Worm (Caenorhabditis elegans) whole organism, midembryonic: ENCODE data around the gene H23N18.5.

ENCODE experiments used
- T22C8.4 ChIP-seq: fragments of 200-800 bp; sonication (Bioruptor generic); IDR thresholded peaks from 2 replicates; pipeline ENCODE4 v1.3.6; 2022; ENCODE audit warnings: missing genetic modification characterization, missing compliant biosample characterization
- cog-1 ChIP-seq: sonication (generic microtip); optimal IDR thresholded peaks from 2 replicates; lab custom pipeline; 2016; ENCODE audit warnings: missing genetic modification characterization, missing compliant biosample characterization
- flt-1 ChIP-seq: fragments of 200-800 bp; sonication (Bioruptor generic); IDR thresholded peaks from 2 replicates; pipeline ENCODE4 v1.3.6; 2022; ENCODE audit warnings: missing genetic modification characterization, missing compliant biosample characterization
- klf-2 ChIP-seq: fragments of 200-800 bp; sonication (Bioruptor generic); conservative IDR thresholded peaks from 2 replicates; pipeline ENCODE4 v1.3.6; 2022; ENCODE audit warnings: missing genetic modification reagents, missing genetic modification characterization, missing compliant biosample characterization
- med-1 ChIP-seq: sonication (generic microtip); optimal IDR thresholded peaks from 2 replicates; lab custom pipeline; 2017; ENCODE audit warnings: missing genetic modification characterization, mild to moderate bottlenecking, missing compliant biosample characterization, antibody characterized with exemption, missing genetic modification reagents; ENCODE audit not compliant: insufficient read depth
- ref-1 ChIP-seq: fragments of 200-800 bp; sonication (Bioruptor generic); conservative IDR thresholded peaks from 2 replicates; pipeline ENCODE4 v1.3.6; 2022; ENCODE audit warnings: missing genetic modification reagents, missing genetic modification characterization, missing compliant biosample characterization
- tab-1 ChIP-seq: fragments of 200-800 bp; sonication (Bioruptor generic); IDR thresholded peaks from 2 replicates; pipeline ENCODE4 v1.3.6; 2022; ENCODE audit warnings: missing genetic modification characterization, missing compliant biosample characterization
- ztf-23 ChIP-seq: fragments of 200-800 bp; sonication (Bioruptor generic); IDR thresholded peaks from 2 replicates; pipeline ENCODE4 v1.3.6; 2022; ENCODE audit warnings: missing genetic modification reagents, missing genetic modification characterization, missing compliant biosample characterization
- ztf-29 ChIP-seq: fragments of 200-800 bp; sonication (Bioruptor generic); IDR thresholded peaks from 2 replicates; pipeline ENCODE4 v1.3.6; 2022; ENCODE audit warnings: missing genetic modification reagents, missing genetic modification characterization, missing compliant biosample characterization

The H23N18.5 gene

DNA sequence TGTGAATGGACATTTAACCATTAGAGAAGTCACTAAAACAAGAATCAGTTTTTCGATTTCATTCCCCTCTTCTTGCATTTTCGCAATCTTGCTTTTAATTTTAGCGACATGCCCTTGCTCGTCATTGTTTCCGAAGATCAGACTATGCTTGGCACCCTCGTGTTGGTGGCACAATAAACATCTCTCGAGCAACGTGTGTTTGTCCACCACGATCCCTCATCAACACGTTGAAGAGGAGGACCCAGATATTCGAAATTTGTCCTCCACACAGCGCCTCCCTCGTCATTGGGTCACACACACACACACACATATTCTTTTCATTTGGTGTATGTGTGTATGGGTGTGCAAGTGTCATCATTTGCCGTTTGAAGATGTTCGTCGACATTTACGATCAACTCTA is 46.8 kb downstream of the H23N18.5 start, which contains the start of gene srd-32:
TSS of gene srd-32 (plus strand) at position 301 of the 400 bp plus-strand sequence.
- TF ChIP-seq med-1 (GFP tag; lab: Kevin White, UChicago) (no peak), flt-1 (no peak), klf-2 (GFP tag; lab: Robert Waterston, UW) (no peak), tab-1 (no peak), ztf-23 (GFP tag; lab: Robert Waterston, UW) (no peak), ref-1 (no peak), ztf-29 (GFP tag; lab: Robert Waterston, UW) (no peak), cog-1 (tag; lab: Kevin White, UChicago) (no peak), T22C8.4 (no peak)

DNA sequence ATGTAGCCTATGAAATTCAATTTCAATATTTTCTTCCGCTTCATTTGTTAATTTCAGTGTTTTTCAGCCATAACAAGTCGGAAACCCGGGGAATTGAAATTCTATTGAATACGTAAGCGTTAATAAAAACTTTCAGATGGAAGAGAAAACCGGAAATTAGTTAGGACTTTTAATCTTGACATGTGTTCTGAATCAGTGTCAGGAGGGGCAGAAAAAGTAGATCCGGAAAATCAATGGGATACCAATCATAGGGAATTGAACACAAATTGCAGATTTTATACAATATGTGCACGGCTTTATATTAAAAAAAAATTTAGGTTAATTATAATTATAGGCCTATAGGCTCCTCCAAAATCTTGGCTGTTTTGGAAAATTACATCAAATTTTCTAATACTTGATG is 47.9 kb downstream of the H23N18.5 start:
- no peak for TF ChIP-seq cog-1 (tag; lab: Kevin White, UChicago)
- TF ChIP-seq T22C8.4 = no peak
- no peak for TF ChIP-seq ref-1
- TF ChIP-seq ztf-23 (GFP tag; lab: Robert Waterston, UW) = no peak
- no peak for TF ChIP-seq med-1 (GFP tag; lab: Kevin White, UChicago)
- TF ChIP-seq flt-1 = no peak
- TF ChIP-seq ztf-29 (GFP tag; lab: Robert Waterston, UW) = no peak
- TF ChIP-seq klf-2 (GFP tag; lab: Robert Waterston, UW) = no peak
- TF ChIP-seq tab-1 = no peak

DNA sequence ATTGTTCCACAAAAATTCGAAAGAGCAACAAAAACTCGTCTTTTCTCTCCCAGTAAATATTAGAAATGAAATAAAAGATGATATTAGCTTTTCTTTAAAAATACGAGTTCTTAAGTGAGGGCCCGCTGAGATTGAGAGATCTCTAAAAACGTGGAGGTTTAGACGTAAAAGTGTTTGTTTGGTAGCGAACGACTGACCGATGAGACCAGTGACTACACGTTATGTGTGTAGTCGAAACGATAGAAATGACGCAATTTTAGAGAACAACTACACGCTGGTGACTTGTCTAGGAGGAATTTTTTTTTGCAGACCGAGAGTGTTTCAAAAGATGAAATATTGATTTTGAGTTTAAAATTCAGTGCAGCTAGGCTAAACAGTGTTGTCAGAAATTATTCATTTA is 49.4 kb downstream of the H23N18.5 start, which contains the start of gene C37H5.13:
TSS of gene C37H5.13 (minus strand) at position 229 of the 400 bp plus-strand sequence.
- TF ChIP-seq tab-1 (no peak), ztf-29 (GFP tag; lab: Robert Waterston, UW) (no peak), T22C8.4 (no peak), klf-2 (GFP tag; lab: Robert Waterston, UW) (no peak), flt-1 (no peak), ref-1 (no peak), cog-1 (tag; lab: Kevin White, UChicago) (no peak), med-1 (GFP tag; lab: Kevin White, UChicago) (no peak), ztf-23 (GFP tag; lab: Robert Waterston, UW) (no peak)
